Worm (Caenorhabditis elegans): ENCODE measurements around the gene ccch-1.

DNA sequence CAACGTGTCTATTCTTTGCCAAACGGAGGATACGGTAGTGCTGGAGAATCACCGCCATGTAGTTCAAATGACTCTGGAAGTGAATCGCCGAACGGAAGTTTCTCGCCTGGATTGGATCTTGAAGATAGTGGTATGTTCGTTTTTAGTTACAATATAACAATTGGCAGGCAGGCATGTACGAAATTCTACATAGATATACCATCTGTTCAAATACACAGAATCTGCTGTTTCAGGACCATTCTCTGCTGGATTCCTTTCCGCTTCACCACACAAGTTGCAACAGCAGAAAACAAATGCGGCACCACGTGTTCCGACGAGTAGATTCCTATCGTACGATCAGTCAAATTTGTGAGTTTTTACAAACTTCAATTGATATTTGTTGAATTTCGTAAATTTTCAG, 11.9 kb downstream of the ccch-1 start:
- TF ChIP-seq med-1 (GFP tag; optimal IDR thresholded peaks at IDR 0.05; ENCODE audit: insufficient read depth) (no peak), ztf-29 (GFP tag; IDR thresholded peaks at IDR 0.05) (no peak), ztf-23 (GFP tag; IDR thresholded peaks at IDR 0.05) (no peak), tab-1 (GFP tag; IDR thresholded peaks at IDR 0.05) (no peak), klf-2 (GFP tag; conservative IDR thresholded peaks at IDR 0.05) (no peak), ref-1 (GFP tag; conservative IDR thresholded peaks at IDR 0.05) (no peak), T22C8.4 (GFP tag; IDR thresholded peaks at IDR 0.05) (no peak)

Measured in whole organism, midembryonic.